Worm (Caenorhabditis elegans): ENCODE data around the gene twk-32.

ce11 chrV:13837173-13837572 lies 40.7 kb downstream of the twk-32 start, which contains the start of gene srx-128:
- TF ChIP-seq pha-4 (tag; optimal IDR thresholded peaks at IDR 0.05), result no peak
- no peak for TF ChIP-seq ets-4 (tag; optimal IDR thresholded peaks at IDR 0.05)
- TF ChIP-seq ama-1 (optimal IDR thresholded peaks at IDR 0.05), result no peak
- no peak for TF ChIP-seq nhr-11 (tag; optimal IDR thresholded peaks at IDR 0.05)

All from whole organism, late embryonic.